Worm (Caenorhabditis elegans): ENCODE results near the gene D1022.9.

The D1022.9 gene

DNA sequence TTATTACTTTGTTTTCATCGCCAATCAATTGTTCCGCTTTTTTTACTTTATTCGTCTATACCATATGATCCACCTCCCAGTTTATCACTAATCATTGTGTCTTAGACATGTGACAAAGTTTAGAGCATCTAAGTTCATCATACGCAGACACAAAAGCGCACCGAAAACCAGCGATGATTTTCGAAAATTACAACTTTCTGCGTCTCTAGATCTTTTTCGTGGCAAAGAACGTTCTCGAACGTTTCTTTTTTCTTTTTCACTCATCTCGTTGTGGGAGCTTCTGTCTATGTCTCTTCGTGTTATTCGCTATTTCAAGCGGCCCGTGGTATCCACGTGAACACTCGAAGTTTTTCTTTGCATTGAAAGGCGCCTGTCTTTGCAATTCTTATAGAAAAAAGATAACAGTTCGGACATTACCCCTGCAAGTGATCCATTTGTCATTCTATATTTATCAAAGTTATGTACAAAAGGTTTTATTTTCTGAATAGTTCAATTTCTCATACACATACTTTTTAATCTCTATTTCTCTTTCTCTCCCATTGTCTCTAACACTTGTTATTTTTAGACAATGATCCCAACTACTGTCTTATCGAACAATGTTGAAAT is 39.7 kb upstream of the D1022.9 start, which contains the start of gene ZK1290.5 (continued):
- TF ChIP-seq nhr-25 (tag; optimal IDR thresholded peaks at IDR 0.05; ENCODE audit: borderline replicate concordance, insufficient read depth), result peak; percentile 49
- no peak for TF ChIP-seq zag-1 (tag; optimal IDR thresholded peaks at IDR 0.05)
- TF ChIP-seq T26A8.4 (GFP tag; IDR thresholded peaks at IDR 0.05), result peak; percentile 71
- TF ChIP-seq nhr-42 (GFP tag; IDR thresholded peaks at IDR 0.05), result no peak
- no peak for TF ChIP-seq ZK546.5 (tag; optimal IDR thresholded peaks at IDR 0.05)
- TF ChIP-seq nhr-11 (tag; optimal IDR thresholded peaks at IDR 0.05), result peak; percentile 89
- TF ChIP-seq F49E8.2 (tag; optimal IDR thresholded peaks at IDR 0.05; ENCODE audit: borderline replicate concordance), result no peak
- TF ChIP-seq nhr-77 (tag; optimal IDR thresholded peaks at IDR 0.05), result peak; percentile 72
- no peak for TF ChIP-seq tag-97 (GFP tag; IDR thresholded peaks at IDR 0.05)
- no peak for TF ChIP-seq madf-5 (GFP tag; IDR thresholded peaks at IDR 0.05)
- no peak for TF ChIP-seq ces-1 (GFP tag; optimal IDR thresholded peaks at IDR 0.05)
- TF ChIP-seq egl-43 (GFP tag; IDR thresholded peaks at IDR 0.05), result no peak
- TF ChIP-seq mxl-3 (GFP tag; optimal IDR thresholded peaks at IDR 0.05), result peak; percentile 52
- peak; percentile 99 for TF ChIP-seq dmd-6 (GFP tag; IDR thresholded peaks at IDR 0.05)
- TF ChIP-seq fos-1 (tag; optimal IDR thresholded peaks at IDR 0.05), result peak; percentile 34
- TF ChIP-seq skn-1 (tag; optimal IDR thresholded peaks at IDR 0.05), result no peak
- TF ChIP-seq zfp-2 (tag; optimal IDR thresholded peaks at IDR 0.05), result no peak
- peak; percentile 37 for TF ChIP-seq ztf-7 (tag; optimal IDR thresholded peaks at IDR 0.05)
- TF ChIP-seq hlh-11 (tag; optimal IDR thresholded peaks at IDR 0.05), result peak; percentile 99
- no peak for TF ChIP-seq R02D3.7 (tag; optimal IDR thresholded peaks at IDR 0.05)
- TF ChIP-seq Y105C5A.15 (GFP tag; IDR thresholded peaks at IDR 0.05), result no peak
- TF ChIP-seq zip-2 (tag; optimal IDR thresholded peaks at IDR 0.05), result peak; percentile 40
- TF ChIP-seq saeg-2 (GFP tag; IDR thresholded peaks at IDR 0.05), result peak; percentile 26; the same call in 1 of the 2 replicates
- TF ChIP-seq ama-1 (optimal IDR thresholded peaks at IDR 0.05), result no peak
- TF ChIP-seq unc-62 (GFP tag; optimal IDR thresholded peaks at IDR 0.05 in 1 of 2), result peak in 1 of 2 experiments; percentile 91
- TF ChIP-seq unc-62 (tag; optimal IDR thresholded peaks at IDR 0.05), result no peak
- no peak for TF ChIP-seq vab-7 (GFP tag; IDR thresholded peaks at IDR 0.05)
- TF ChIP-seq arid-1 (GFP tag; conservative IDR thresholded peaks at IDR 0.05), result no peak
- peak; percentile 83 for TF ChIP-seq nhr-10 (tag; optimal IDR thresholded peaks at IDR 0.05)
- peak; percentile 86 for TF ChIP-seq pha-4 (GFP tag; IDR thresholded peaks at IDR 0.05)
- TF ChIP-seq pha-4 (tag; optimal IDR thresholded peaks at IDR 0.05), result peak; percentile 61
- TF ChIP-seq dmd-9 (GFP tag; IDR thresholded peaks at IDR 0.05), result no peak
- TF ChIP-seq aly-2 (tag; optimal IDR thresholded peaks at IDR 0.05), result no peak
- TF ChIP-seq F37D6.2 (tag; optimal IDR thresholded peaks at IDR 0.05), result no peak

ce11 chrII:7528210-7528609 is 38.7 kb upstream of the D1022.9 start:
- TF ChIP-seq nhr-41 (GFP tag; IDR thresholded peaks at IDR 0.05) (peak; percentile 76; the same call in 1 of the 2 replicates), dve-1 (tag; optimal IDR thresholded peaks at IDR 0.05; ENCODE audit: insufficient read depth) (peak; percentile 93), F44E2.7 (GFP tag; IDR thresholded peaks at IDR 0.05) (no peak), F37D6.2 (tag; optimal IDR thresholded peaks at IDR 0.05) (no peak), tra-1 (GFP tag; IDR thresholded peaks at IDR 0.05) (peak; percentile 91), ama-1 (optimal IDR thresholded peaks at IDR 0.05) (no peak), T20F7.1 (GFP tag; optimal IDR thresholded peaks at IDR 0.05) (peak; percentile 78), dpl-1 (GFP tag; optimal IDR thresholded peaks at IDR 0.05) (peak; percentile 33), spr-3 (GFP tag; optimal IDR thresholded peaks at IDR 0.05) (no peak), lin-1 (GFP tag; IDR thresholded peaks at IDR 0.05) (peak; percentile 89), nhr-77 (tag; optimal IDR thresholded peaks at IDR 0.05) (peak; percentile 52), hlh-30 (tag; optimal IDR thresholded peaks at IDR 0.05; ENCODE audit: insufficient read depth) (peak; percentile 97), ztf-11 (tag; optimal IDR thresholded peaks at IDR 0.05) (no peak), hlh-11 (tag; optimal IDR thresholded peaks at IDR 0.05) (peak; percentile 96), daf-19 (GFP tag; conservative IDR thresholded peaks at IDR 0.05) (no peak), Y105C5A.15 (GFP tag; IDR thresholded peaks at IDR 0.05) (no peak), mxl-3 (GFP tag; optimal IDR thresholded peaks at IDR 0.05) (peak; percentile 78), unc-62 (GFP tag; optimal IDR thresholded peaks at IDR 0.05 in 1 of 2) (peak in 1 of 2 experiments; percentile 4), unc-62 (tag; optimal IDR thresholded peaks at IDR 0.05) (no peak), daf-16 (GFP tag; optimal IDR thresholded peaks at IDR 0.05) (peak in 1 of 2 experiments; percentile 47), daf-16 (tag; optimal IDR thresholded peaks at IDR 0.05) (peak; percentile 86), nhr-6 (tag; optimal IDR thresholded peaks at IDR 0.05) (peak; percentile 53), unc-39 (tag; optimal IDR thresholded peaks at IDR 0.05) (no peak), attf-4 (tag; optimal IDR thresholded peaks at IDR 0.05) (no peak), mdl-1 (tag; optimal IDR thresholded peaks at IDR 0.05) (peak in 1 of 2 experiments; percentile 79)

All from whole organism, L4 larva.